Fruit fly (Drosophila melanogaster) whole organism, adult: ENCODE measurements around the gene RpS19b.

Source experiments
- CG11617 ChIP-seq: fragments of 200-800 bp; sonication (Bioruptor generic); optimal IDR thresholded peaks from 2 replicates; lab custom pipeline; 2017; ENCODE audit warnings: mild to moderate bottlenecking, missing biosample characterization, missing genetic modification reagents, missing genetic modification characterization
- CG12768 ChIP-seq: fragments of 200-800 bp; sonication (Bioruptor generic); optimal IDR thresholded peaks from 2 replicates; lab custom pipeline; 2017; ENCODE audit warnings: missing biosample characterization, missing genetic modification characterization, mild to moderate bottlenecking, moderate library complexity, missing genetic modification reagents
- CG14711 ChIP-seq: fragments of 200-800 bp; sonication (Bioruptor generic); optimal IDR thresholded peaks from 2 replicates; lab custom pipeline; 2018; ENCODE audit warnings: missing biosample characterization, mild to moderate bottlenecking, missing genetic modification characterization, moderate library complexity
- CG1620 ChIP-seq: fragments of 200-800 bp; sonication (Bioruptor generic); optimal IDR thresholded peaks from 2 replicates; lab custom pipeline; 2016; ENCODE audit warnings: missing biosample characterization, missing genetic modification characterization
- CG33017 ChIP-seq: fragments of 200-800 bp; sonication (Bioruptor generic); optimal IDR thresholded peaks from 2 replicates; lab custom pipeline; 2018; ENCODE audit warnings: missing biosample characterization, mild to moderate bottlenecking, missing genetic modification characterization, moderate library complexity
- CG5204 ChIP-seq: fragments of 200-800 bp; sonication (Bioruptor generic); optimal IDR thresholded peaks from 2 replicates; lab custom pipeline; 2016; ENCODE audit warnings: missing biosample characterization, missing genetic modification characterization
- CG7045 ChIP-seq: fragments of 200-800 bp; sonication (Bioruptor generic); optimal IDR thresholded peaks from 2 replicates; lab custom pipeline; 2017; ENCODE audit warnings: missing biosample characterization, mild to moderate bottlenecking, missing genetic modification characterization
- CG7101 ChIP-seq: fragments of 200-800 bp; sonication (Bioruptor generic); optimal IDR thresholded peaks from 2 replicates; lab custom pipeline; 2018; ENCODE audit warnings: missing biosample characterization, mild to moderate bottlenecking, missing genetic modification characterization, moderate library complexity
- Clk ChIP-seq: fragments of 200-800 bp; sonication (Bioruptor generic); optimal IDR thresholded peaks from 2 replicates; lab custom pipeline; 2017; ENCODE audit warnings: missing biosample characterization, missing genetic modification characterization
- Crg-1 ChIP-seq: fragments of 200-800 bp; sonication (Bioruptor generic); optimal IDR thresholded peaks from 2 replicates; lab custom pipeline; 2016; ENCODE audit warnings: missing biosample characterization, missing genetic modification characterization
- Hr96 ChIP-seq: fragments of 200-800 bp; sonication (Bioruptor generic); optimal IDR thresholded peaks from 2 replicates; lab custom pipeline; 2016; ENCODE audit warnings: missing biosample characterization, missing genetic modification characterization
- Mnt ChIP-seq: fragments of 200-800 bp; sonication (Bioruptor generic); optimal IDR thresholded peaks from 2 replicates; lab custom pipeline; 2016; ENCODE audit warnings: missing biosample characterization, mild to moderate bottlenecking, missing genetic modification characterization
- bab1 ChIP-seq: fragments of 200-800 bp; sonication (Bioruptor generic); optimal IDR thresholded peaks from 3 replicates; lab custom pipeline; 2019; ENCODE audit warnings: missing biosample characterization, mild to moderate bottlenecking, missing genetic modification characterization, moderate library complexity
- cic ChIP-seq: fragments of 200-800 bp; sonication (Bioruptor generic); optimal IDR thresholded peaks from 2 replicates; lab custom pipeline; 2017; ENCODE audit warnings: missing biosample characterization, mild to moderate bottlenecking, missing genetic modification characterization, moderate library complexity
- cnc ChIP-seq, 2 experiments: fragments of >200 bp; optimal IDR thresholded peaks; 2 replicates each; lab custom pipeline; 2017
- kay ChIP-seq: fragments of 200-800 bp; sonication (Bioruptor generic); peaks from one replicate; lab custom pipeline; 2016; ENCODE audit warnings: missing biosample characterization, missing genetic modification characterization, borderline replicate concordance
- ovo ChIP-seq: fragments of 200-800 bp; sonication (Bioruptor generic); optimal IDR thresholded peaks from 2 replicates; lab custom pipeline; 2016; ENCODE audit warnings: missing biosample characterization, missing genetic modification characterization
- pad ChIP-seq: fragments of 200-800 bp; sonication (Bioruptor generic); optimal IDR thresholded peaks from 3 replicates; lab custom pipeline; 2017; ENCODE audit warnings: missing biosample characterization, missing genetic modification characterization, mild to moderate bottlenecking, moderate library complexity, missing genetic modification reagents
- tj ChIP-seq: fragments of 200-800 bp; sonication (Bioruptor generic); optimal IDR thresholded peaks from 3 replicates; lab custom pipeline; 2017; ENCODE audit warnings: missing biosample characterization, mild to moderate bottlenecking, missing genetic modification characterization, moderate library complexity
- toe ChIP-seq: fragments of 200-800 bp; sonication (Bioruptor generic); optimal IDR thresholded peaks from 2 replicates; lab custom pipeline; 2016; ENCODE audit warnings: missing biosample characterization, missing genetic modification characterization

The RpS19b gene

DNA sequence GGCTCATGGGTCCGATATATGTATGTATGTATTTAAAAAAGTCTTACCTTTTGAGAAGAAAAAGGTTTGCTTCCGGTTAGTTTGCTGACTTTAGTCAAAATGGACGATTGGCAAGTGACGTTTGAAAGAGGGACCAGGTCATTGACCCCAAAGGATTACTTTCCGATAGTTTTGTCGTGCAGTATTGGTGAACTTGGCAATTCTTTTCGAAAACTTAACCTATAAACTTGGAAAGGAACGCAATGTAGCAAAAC lies at the start of gene RpS19b:
Gene RpS19b, minus strand, starts transcription at position 101 of the 254 bp plus-strand sequence.
- TF ChIP-seq pad (GFP tag; lab: Kevin White, UChicago): no peak
- TF ChIP-seq CG1620 (GFP tag; lab: Kevin White, UChicago): no peak
- TF ChIP-seq Mnt (GFP tag; lab: Kevin White, UChicago): no peak
- TF ChIP-seq CG5204 (GFP tag; lab: Kevin White, UChicago): no peak
- TF ChIP-seq CG33017 (tag; lab: Kevin White, UChicago): no peak
- TF ChIP-seq cic (GFP tag; lab: Kevin White, UChicago): no peak
- no peak for TF ChIP-seq CG14711
- no peak for TF ChIP-seq CG7101 (tag; lab: Kevin White, UChicago)
- no peak for TF ChIP-seq kay (GFP tag; lab: Kevin White, UChicago)
- no peak for TF ChIP-seq bab1 (GFP tag; lab: Kevin White, UChicago)
- no peak for TF ChIP-seq Crg-1
- TF ChIP-seq ovo (GFP tag; lab: Kevin White, UChicago): no peak
- TF ChIP-seq CG11617 (GFP tag; lab: Kevin White, UChicago): no peak
- no peak for TF ChIP-seq CG12768
- no peak for TF ChIP-seq cnc (optimal IDR thresholded peaks at IDR 0.05; lab: Kevin White, UChicago)
- TF ChIP-seq tj: no peak

DNA sequence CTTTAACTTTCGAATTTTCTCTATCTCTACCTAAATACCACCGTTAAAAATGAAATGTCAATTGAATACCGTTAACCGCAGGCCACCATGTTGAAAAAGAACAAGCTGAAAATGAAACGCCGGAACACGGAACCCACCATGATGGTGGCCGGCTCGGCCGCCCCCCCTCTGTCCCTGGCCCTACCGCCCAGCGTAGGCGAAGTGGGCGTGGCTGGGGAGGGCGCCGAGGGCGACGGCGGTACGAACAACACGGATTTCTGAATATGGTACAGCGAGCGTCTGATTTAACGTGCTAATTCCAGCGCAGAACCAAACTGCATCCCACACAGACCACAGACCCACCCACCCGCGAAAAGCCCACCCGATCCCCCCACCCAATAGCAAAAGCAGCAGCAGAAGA lies 48.3 kb upstream of the RpS19b start:
- TF ChIP-seq Clk (GFP tag; lab: Kevin White, UChicago): no peak
- no peak for TF ChIP-seq Mnt (GFP tag; lab: Kevin White, UChicago)
- no peak for TF ChIP-seq CG1620 (GFP tag; lab: Kevin White, UChicago)
- TF ChIP-seq kay (GFP tag; lab: Kevin White, UChicago): no peak
- no peak for TF ChIP-seq CG33017 (tag; lab: Kevin White, UChicago)
- no peak for TF ChIP-seq CG7045 (GFP tag; lab: Kevin White, UChicago)
- TF ChIP-seq toe: no peak
- TF ChIP-seq Crg-1: no peak
- no peak for TF ChIP-seq bab1 (GFP tag; lab: Kevin White, UChicago)
- TF ChIP-seq pad (GFP tag; lab: Kevin White, UChicago): no peak
- TF ChIP-seq CG5204 (GFP tag; lab: Kevin White, UChicago): no peak
- TF ChIP-seq CG7101 (tag; lab: Kevin White, UChicago): no peak
- TF ChIP-seq CG14711: no peak
- no peak for TF ChIP-seq tj

DNA sequence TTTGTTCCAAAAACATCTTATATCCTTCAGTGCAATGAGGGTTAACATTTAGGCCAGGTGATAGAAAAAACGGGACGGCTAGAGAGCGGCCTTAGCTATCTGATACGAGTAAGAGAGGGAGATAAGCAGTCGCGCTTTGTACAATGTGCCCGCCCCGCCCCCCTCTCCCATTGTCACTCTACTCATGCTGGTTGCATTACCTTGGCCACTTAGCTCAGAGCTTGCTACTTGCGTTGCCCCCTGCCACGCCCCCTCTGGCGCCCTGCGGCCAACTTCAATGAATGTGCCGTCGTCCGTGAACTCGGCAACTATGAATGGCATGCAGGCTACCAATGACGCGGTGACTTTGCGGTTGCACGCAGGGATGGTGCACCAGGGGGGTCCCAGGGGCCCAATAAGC lies 38.4 kb upstream of the RpS19b start:
- TF ChIP-seq CG7101 (tag; lab: Kevin White, UChicago): no peak
- no peak for TF ChIP-seq Hr96
- no peak for TF ChIP-seq cnc (optimal IDR thresholded peaks at IDR 0.05; lab: Kevin White, UChicago)
- no peak for TF ChIP-seq tj
- no peak for TF ChIP-seq Mnt (GFP tag; lab: Kevin White, UChicago)
- TF ChIP-seq CG14711: no peak
- TF ChIP-seq Clk (GFP tag; lab: Kevin White, UChicago): no peak
- TF ChIP-seq Crg-1: no peak
- no peak for TF ChIP-seq CG33017 (tag; lab: Kevin White, UChicago)
- no peak for TF ChIP-seq toe
- no peak for TF ChIP-seq CG12768
- TF ChIP-seq CG1620 (GFP tag; lab: Kevin White, UChicago): no peak
- TF ChIP-seq kay (GFP tag; lab: Kevin White, UChicago): no peak

DNA sequence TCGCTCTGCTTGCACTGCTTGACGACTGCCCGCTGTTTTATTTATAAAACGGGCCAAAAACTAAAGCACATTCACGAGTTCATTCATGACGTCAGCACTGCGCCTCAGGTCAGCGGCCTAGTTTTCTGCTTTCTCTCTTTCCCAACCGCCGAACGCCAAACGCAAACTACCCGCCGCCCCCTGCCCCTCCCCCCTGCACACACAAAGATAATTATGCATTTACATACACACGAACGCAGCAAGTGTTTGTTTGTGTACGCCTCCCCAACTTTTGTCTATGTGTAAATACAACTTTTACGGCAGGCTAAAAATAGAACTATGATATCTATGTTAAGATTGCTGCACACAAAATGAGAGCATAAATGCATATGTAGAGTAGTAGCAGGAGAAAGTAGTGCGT lies 37.9 kb upstream of the RpS19b start:
- TF ChIP-seq CG1620 (GFP tag; lab: Kevin White, UChicago): no peak
- no peak for TF ChIP-seq Mnt (GFP tag; lab: Kevin White, UChicago)

DNA sequence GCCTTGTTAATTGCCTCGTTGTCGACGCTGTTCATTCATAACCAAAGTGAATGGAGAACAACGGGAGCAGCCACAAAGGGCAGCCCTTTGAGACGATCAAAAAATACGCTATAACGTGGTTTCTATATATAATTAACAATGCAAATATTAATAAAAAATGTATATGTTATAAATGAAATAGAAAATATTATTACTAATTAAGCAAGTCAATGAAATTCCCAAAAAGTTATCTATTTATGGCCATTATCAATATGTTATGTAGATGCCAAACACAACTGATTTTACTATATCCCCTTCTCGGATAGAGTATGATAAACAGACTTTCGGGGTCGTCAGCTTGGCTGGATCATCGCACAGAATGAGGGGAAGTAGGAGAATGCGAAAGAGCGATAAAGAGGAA lies 36.1 kb upstream of the RpS19b start:
- TF ChIP-seq toe: no peak
- TF ChIP-seq CG33017 (tag; lab: Kevin White, UChicago): no peak
- no peak for TF ChIP-seq Clk (GFP tag; lab: Kevin White, UChicago)
- no peak for TF ChIP-seq CG14711
- TF ChIP-seq ovo (GFP tag; lab: Kevin White, UChicago): no peak
- TF ChIP-seq cic (GFP tag; lab: Kevin White, UChicago): no peak
- no peak for TF ChIP-seq CG12768
- no peak for TF ChIP-seq Mnt (GFP tag; lab: Kevin White, UChicago)
- TF ChIP-seq CG11617 (GFP tag; lab: Kevin White, UChicago): no peak
- TF ChIP-seq tj: no peak
- no peak for TF ChIP-seq CG1620 (GFP tag; lab: Kevin White, UChicago)
- no peak for TF ChIP-seq pad (GFP tag; lab: Kevin White, UChicago)
- TF ChIP-seq bab1 (GFP tag; lab: Kevin White, UChicago): no peak
- TF ChIP-seq CG7045 (GFP tag; lab: Kevin White, UChicago): no peak
- no peak for TF ChIP-seq Hr96
- no peak for TF ChIP-seq cnc (optimal IDR thresholded peaks at IDR 0.05; lab: Kevin White, UChicago)
- no peak for TF ChIP-seq Crg-1

DNA sequence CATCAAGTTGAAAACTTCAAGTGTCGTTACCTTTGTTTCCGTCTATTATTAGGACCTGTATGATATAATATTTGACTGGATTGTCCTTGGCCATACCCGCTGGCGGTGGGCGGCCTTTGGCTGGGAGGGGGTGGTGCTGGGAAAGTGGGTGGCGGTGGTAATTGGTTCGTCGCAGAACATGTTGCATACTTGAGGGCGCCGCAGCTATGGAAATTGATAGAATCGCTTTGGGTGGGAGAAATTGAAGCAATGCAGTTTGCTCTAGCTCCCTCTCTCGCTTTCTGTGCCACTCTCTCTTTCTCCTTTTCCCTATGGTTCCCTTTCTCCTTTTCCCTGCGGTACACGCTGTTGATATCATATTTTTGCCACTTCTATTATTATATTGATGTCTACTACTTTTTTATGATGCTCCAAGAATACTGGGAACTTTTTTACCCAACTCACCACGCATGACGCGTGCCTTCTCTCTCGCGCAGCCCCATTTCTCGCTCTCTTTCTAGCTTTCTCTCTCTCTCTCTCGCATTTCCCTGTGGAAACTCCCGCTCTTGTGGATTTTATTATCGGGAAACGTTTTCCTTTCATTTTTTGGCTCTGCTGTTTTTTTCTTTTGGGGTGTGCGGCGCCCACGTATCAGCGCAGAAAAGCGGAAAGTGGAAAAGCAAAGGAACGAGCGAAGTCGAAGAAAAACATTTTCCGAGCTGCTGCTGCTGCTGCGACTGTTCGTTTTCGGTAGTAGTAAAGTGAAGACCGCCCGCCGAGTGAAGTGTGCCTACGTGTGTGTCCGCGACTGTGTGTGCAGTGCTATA lies 31.8 kb upstream of the RpS19b start:
- TF ChIP-seq CG14711 (no peak), toe (no peak), CG11617 (GFP tag; lab: Kevin White, UChicago) (no peak)

DNA sequence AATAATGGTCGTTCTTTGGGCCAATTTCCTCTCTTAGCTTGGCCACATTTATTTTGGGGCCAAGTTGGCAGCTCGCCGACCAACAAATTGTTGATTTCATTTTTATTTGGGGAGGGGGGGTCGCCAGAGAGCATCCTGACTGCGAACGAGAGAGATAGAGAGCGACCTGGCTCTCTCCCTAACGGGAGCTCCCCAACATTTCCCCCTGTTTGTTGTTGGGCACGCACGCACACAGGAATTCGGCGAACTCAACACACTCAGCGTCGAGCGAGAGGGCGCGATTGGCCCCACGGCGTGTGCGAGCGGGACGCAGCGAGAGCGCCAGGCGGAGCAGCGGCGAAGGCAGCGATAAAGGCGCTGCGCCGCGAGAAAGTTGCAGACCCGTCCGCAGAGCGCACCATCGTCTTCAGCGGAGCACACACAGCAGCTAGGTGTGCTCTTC lies 29.5 kb upstream of the RpS19b start, which contains the start of gene CG31140:
Gene CG31140, plus strand, starts transcription at position 400 of the 442 bp plus-strand sequence.
- TF ChIP-seq CG14711 (no peak), kay (GFP tag; lab: Kevin White, UChicago) (no peak), CG11617 (GFP tag; lab: Kevin White, UChicago) (no peak), Crg-1 (no peak), CG1620 (GFP tag; lab: Kevin White, UChicago) (no peak), CG5204 (GFP tag; lab: Kevin White, UChicago) (no peak), Clk (GFP tag; lab: Kevin White, UChicago) (no peak), ovo (GFP tag; lab: Kevin White, UChicago) (no peak), cnc (optimal IDR thresholded peaks at IDR 0.05; lab: Kevin White, UChicago) (no peak), CG12768 (no peak), Mnt (GFP tag; lab: Kevin White, UChicago) (no peak), bab1 (GFP tag; lab: Kevin White, UChicago) (no peak), CG33017 (tag; lab: Kevin White, UChicago) (no peak), CG7045 (GFP tag; lab: Kevin White, UChicago) (peak; percentile 20), Hr96 (peak; percentile 9), toe (no peak), pad (GFP tag; lab: Kevin White, UChicago) (peak; percentile 71)
